Fruit fly (Drosophila melanogaster) whole organism, pupa: ENCODE measurements around the gene CG5805.

Experiments
- CG10348 ChIP-seq: fragments of 200-800 bp; sonication (Bioruptor generic); IDR thresholded peaks from 2 replicates; pipeline ENCODE4 v1.3.6; 2022; ENCODE audit warnings: missing biosample characterization, missing genetic modification characterization
- Pif1B ChIP-seq: fragments of 200-800 bp; sonication (Bioruptor generic); optimal IDR thresholded peaks from 3 replicates; lab custom pipeline; 2016; ENCODE audit warnings: missing biosample characterization, missing genetic modification characterization

DNA sequence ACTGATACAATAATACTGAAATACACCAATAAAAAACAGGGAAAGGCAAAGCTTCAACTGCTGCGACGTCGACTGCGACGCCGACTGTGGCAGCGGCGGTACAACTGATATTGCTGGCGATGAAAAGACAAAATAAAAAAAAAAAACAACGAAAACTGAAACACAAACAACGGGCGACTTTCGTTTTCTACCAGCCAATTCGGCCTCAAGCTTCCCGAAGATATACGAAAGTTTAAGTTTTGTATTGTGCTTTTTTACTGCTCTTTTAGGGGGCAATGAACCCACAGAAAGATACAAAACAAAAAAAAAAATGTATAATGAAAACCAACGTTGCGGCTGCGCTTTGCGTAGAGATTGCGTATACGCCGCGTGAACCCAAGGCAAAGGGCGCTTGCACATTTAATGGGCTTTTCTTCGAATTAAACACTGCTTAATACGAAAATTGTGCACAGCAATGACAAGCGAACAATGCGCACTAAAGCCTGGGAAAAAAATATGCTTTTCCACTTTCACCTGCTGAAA is 8.9 kb downstream of the CG5805 start:
- no peak for TF ChIP-seq CG10348
- no peak for TF ChIP-seq Pif1B (GFP tag; lab: Kevin White, UChicago)
